Worm (Caenorhabditis elegans): ENCODE measurements around the gene abhd-3.1.

- TF ChIP-seq zfh-2 (GFP tag; conservative IDR thresholded peaks at IDR 0.05) (no peak), F52B5.7 (tag; optimal IDR thresholded peaks at IDR 0.05) (no peak), nfya-1 (tag; optimal IDR thresholded peaks at IDR 0.05; ENCODE audit: borderline replicate concordance, insufficient read depth) (no peak), ama-1 (optimal IDR thresholded peaks at IDR 0.05) (no peak), ama-1 (GFP tag; optimal IDR thresholded peaks at IDR 0.05) (no peak), lir-1 (GFP tag; conservative IDR thresholded peaks at IDR 0.05) (no peak), hlh-12 (tag; optimal IDR thresholded peaks at IDR 0.05) (no peak), F10E7.11 (tag; optimal IDR thresholded peaks at IDR 0.05) (no peak)
Measured at ce11 chrV:19986213-19986612, 30.9 kb downstream of the abhd-3.1 start, which contains the start of gene clec-260.

Measured in whole organism, young adult.